Worm (Caenorhabditis elegans) whole organism, L1 larva: Measurements from ENCODE around the gene degt-1.
A peak's percentile ranks its signal among the peaks of the same experiment; 100 is the strongest.

Experiments
- C04F5.9 ChIP-seq: sonication (generic microtip); optimal IDR thresholded peaks from 2 replicates; lab custom pipeline; 2016; ENCODE audit warnings: missing genetic modification characterization, missing compliant biosample characterization
- C16A3.4 ChIP-seq: fragments of 150-350 bp; optimal IDR thresholded peaks from 2 replicates; lab custom pipeline; 2014; ENCODE audit warnings: missing biosample characterization, missing genetic modification characterization
- F16B12.6 ChIP-seq: fragments of 150-350 bp; optimal IDR thresholded peaks from 2 replicates; lab custom pipeline; 2014; ENCODE audit warnings: missing biosample characterization, missing genetic modification characterization
- Y116A8C.19 ChIP-seq: sonication (generic microtip); optimal IDR thresholded peaks from 2 replicates; lab custom pipeline; 2016; ENCODE audit warnings: missing compliant biosample characterization, missing genetic modification characterization, borderline replicate concordance
- aha-1 ChIP-seq: fragments of 150-350 bp; optimal IDR thresholded peaks from 2 replicates; lab custom pipeline; 2014; ENCODE audit warnings: missing biosample characterization, missing genetic modification characterization
- aly-2 ChIP-seq: fragments of 150-350 bp; optimal IDR thresholded peaks from 2 replicates; lab custom pipeline; 2014; ENCODE audit warnings: missing biosample characterization, missing genetic modification characterization
- ama-1 ChIP-seq: fragments of 150-350 bp; optimal IDR thresholded peaks from 2 replicates; lab custom pipeline; 2014
- blmp-1 ChIP-seq: fragments of 150-350 bp; optimal IDR thresholded peaks from 2 replicates; lab custom pipeline; 2014; ENCODE audit warnings: missing biosample characterization, missing genetic modification characterization
- ceh-88 ChIP-seq: fragments of 200-800 bp; sonication (Bioruptor generic); IDR thresholded peaks from 2 replicates; pipeline ENCODE4 v1.3.6; 2022; ENCODE audit warnings: missing genetic modification characterization, missing compliant biosample characterization
- dpl-1 ChIP-seq, 3 experiments: fragments of 150-350 bp in 2 of 3; sonication (generic microtip) in 1 of 3; optimal IDR thresholded peaks; 2 replicates each; lab custom pipeline; 2014 to 2017; ENCODE audit warnings: missing biosample characterization in 3 of 3, missing genetic modification characterization in 3 of 3, missing genetic modification reagents in 3 of 3
- efl-1 ChIP-seq, 4 experiments: fragments of 150-350 bp; optimal IDR thresholded peaks in 3 of 4; peaks in 1 of 4; 1 replicate in 1 of 4; 2 replicates in 3 of 4; lab custom pipeline; 2014; ENCODE audit warnings: missing biosample characterization in 2 of 4, missing genetic modification characterization in 2 of 4, missing genetic modification reagents in 2 of 4
- efl-3 ChIP-seq: fragments of 200-800 bp; sonication (Bioruptor generic); optimal IDR thresholded peaks from 2 replicates; lab custom pipeline; 2018; ENCODE audit warnings: mild to moderate bottlenecking, missing genetic modification characterization, missing compliant biosample characterization
- egl-13 ChIP-seq: sonication (generic microtip); optimal IDR thresholded peaks from 2 replicates; lab custom pipeline; 2016; ENCODE audit warnings: missing genotype, missing genetic modification reagents, missing genetic modification characterization, missing compliant biosample characterization
- elt-3 ChIP-seq, 6 experiments: fragments of 150-350 bp in 1 of 6; sonication (generic microtip); optimal IDR thresholded peaks; 2 replicates each; lab custom pipeline; 2017 to 2018; ENCODE audit warnings: missing biosample characterization in 6 of 6, missing genetic modification characterization in 6 of 6, inconsistent platforms in 1 of 6
- fkh-10 ChIP-seq: sonication (generic microtip); optimal IDR thresholded peaks from 2 replicates; lab custom pipeline; 2017; ENCODE audit warnings: missing biosample characterization, missing genetic modification reagents, missing genetic modification characterization
- fkh-4 ChIP-seq: sonication (generic microtip); optimal IDR thresholded peaks from 2 replicates; lab custom pipeline; 2016; ENCODE audit warnings: missing compliant biosample characterization, missing genetic modification characterization, borderline replicate concordance
- fkh-8 ChIP-seq: sonication (generic microtip); optimal IDR thresholded peaks from 2 replicates; lab custom pipeline; 2016; ENCODE audit warnings: mild to moderate bottlenecking, missing genetic modification characterization, missing compliant biosample characterization
- grh-1 ChIP-seq: fragments of 200-800 bp; sonication (Bioruptor generic); IDR thresholded peaks from 2 replicates; pipeline ENCODE4 v1.3.6; 2022; ENCODE audit warnings: missing genetic modification reagents, missing genetic modification characterization, missing compliant biosample characterization
- hpl-2 ChIP-seq: fragments of 150-350 bp; optimal IDR thresholded peaks from 2 replicates; lab custom pipeline; 2014; ENCODE audit warnings: missing biosample characterization, missing genetic modification reagents, missing genetic modification characterization
- lin-39 ChIP-seq: fragments of 150-350 bp; optimal IDR thresholded peaks from 2 replicates; lab custom pipeline; 2014; ENCODE audit warnings: missing biosample characterization, missing genetic modification reagents, missing genetic modification characterization
- lsy-2 ChIP-seq, 2 experiments: fragments of 150-350 bp; optimal IDR thresholded peaks; 2 replicates each; lab custom pipeline; 2014; ENCODE audit warnings: missing biosample characterization in 2 of 2, missing genetic modification characterization in 2 of 2
- nhr-19 ChIP-seq: fragments of 200-800 bp; sonication (Bioruptor generic); conservative IDR thresholded peaks from 2 replicates; pipeline ENCODE4 v1.3.6; 2022; ENCODE audit warnings: missing genetic modification characterization, missing compliant biosample characterization
- nhr-20 ChIP-seq: sonication (generic microtip); optimal IDR thresholded peaks from 2 replicates; lab custom pipeline; 2016; ENCODE audit warnings: mild to moderate bottlenecking, missing genetic modification characterization, missing compliant biosample characterization
- nhr-71 ChIP-seq: sonication (generic microtip); optimal IDR thresholded peaks from 2 replicates; lab custom pipeline; 2016; ENCODE audit warnings: mild to moderate bottlenecking, missing genetic modification characterization, moderate library complexity, missing compliant biosample characterization
- nhr-76 ChIP-seq: sonication (generic microtip); optimal IDR thresholded peaks from 2 replicates; lab custom pipeline; 2017; ENCODE audit warnings: missing biosample characterization, missing genetic modification characterization
- nhr-77 ChIP-seq: fragments of 150-350 bp; optimal IDR thresholded peaks from 2 replicates; lab custom pipeline; 2014; ENCODE audit warnings: missing biosample characterization, missing genetic modification characterization
- nhr-85 ChIP-seq: sonication (generic microtip); peaks from one replicate; lab custom pipeline; 2016; ENCODE audit warnings: missing genetic modification characterization, inconsistent platforms, missing compliant biosample characterization
- nhr-90 ChIP-seq: sonication (generic microtip); optimal IDR thresholded peaks from 2 replicates; lab custom pipeline; 2016; ENCODE audit warnings: mild to moderate bottlenecking, missing genetic modification characterization, missing compliant biosample characterization; ENCODE audit not compliant: poor library complexity
- pax-3 ChIP-seq: fragments of 200-800 bp; sonication (Bioruptor generic); optimal IDR thresholded peaks from 2 replicates; lab custom pipeline; 2018; ENCODE audit warnings: mild to moderate bottlenecking, missing genetic modification characterization, moderate library complexity, missing compliant biosample characterization
- pqm-1 ChIP-seq: sonication (generic microtip); optimal IDR thresholded peaks from 3 replicates; lab custom pipeline; 2017; ENCODE audit warnings: missing biosample characterization, missing genetic modification characterization
- rnt-1 ChIP-seq: sonication (generic microtip); optimal IDR thresholded peaks from 2 replicates; lab custom pipeline; 2016; ENCODE audit warnings: mild to moderate bottlenecking, missing genetic modification characterization, moderate library complexity, missing compliant biosample characterization
- snu-23 ChIP-seq: sonication (generic microtip); optimal IDR thresholded peaks from 2 replicates; lab custom pipeline; 2016; ENCODE audit warnings: missing genetic modification characterization, missing compliant biosample characterization
- sox-4 ChIP-seq: sonication (generic microtip); optimal IDR thresholded peaks from 2 replicates; lab custom pipeline; 2016; ENCODE audit warnings: missing genetic modification characterization, missing compliant biosample characterization
- sptf-1 ChIP-seq: fragments of 150-350 bp; optimal IDR thresholded peaks from 2 replicates; lab custom pipeline; 2014; ENCODE audit warnings: missing biosample characterization, missing genetic modification characterization
- tbx-2 ChIP-seq: sonication (generic microtip); optimal IDR thresholded peaks from 2 replicates; lab custom pipeline; 2016; ENCODE audit warnings: missing genetic modification characterization, missing compliant biosample characterization
- unc-130 ChIP-seq: fragments of 150-350 bp; optimal IDR thresholded peaks from 2 replicates; lab custom pipeline; 2017; ENCODE audit warnings: missing biosample characterization, missing genetic modification characterization, inconsistent platforms
- unc-62 ChIP-seq: fragments of 150-350 bp; optimal IDR thresholded peaks from 2 replicates; lab custom pipeline; 2014; ENCODE audit warnings: missing biosample characterization, missing genetic modification reagents, missing genetic modification characterization
- vab-15 ChIP-seq: sonication (generic microtip); optimal IDR thresholded peaks from 2 replicates; lab custom pipeline; 2017; ENCODE audit warnings: missing genotype, mild to moderate bottlenecking, missing genetic modification characterization, missing compliant biosample characterization
- xbp-1 ChIP-seq: sonication (generic microtip); optimal IDR thresholded peaks from 2 replicates; lab custom pipeline; 2016; ENCODE audit warnings: missing genetic modification characterization, missing compliant biosample characterization
- zag-1 ChIP-seq: fragments of 150-350 bp; optimal IDR thresholded peaks from 2 replicates; lab custom pipeline; 2014; ENCODE audit warnings: missing biosample characterization, missing genetic modification characterization

degt-1 gene

DNA sequence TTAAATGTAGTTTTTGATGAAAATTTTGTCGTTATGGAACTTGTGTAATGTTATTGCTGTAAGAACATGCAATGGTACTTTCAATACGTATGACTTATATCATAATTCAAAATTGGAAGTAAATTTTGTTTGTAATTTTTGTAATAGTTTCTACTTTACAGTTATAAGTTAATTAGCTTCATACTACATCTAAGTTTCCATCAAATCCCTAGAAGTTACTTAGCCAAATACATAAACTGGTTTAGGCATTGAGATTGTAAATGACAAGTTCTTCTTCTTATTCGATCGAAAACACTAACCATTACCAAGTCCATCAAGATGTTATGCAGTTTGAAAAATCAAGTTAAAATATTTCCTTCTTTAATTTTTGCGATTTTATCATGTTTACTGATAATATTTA is 9.6 kb downstream of the degt-1 start, which contains the start of gene F32G8.2:
TSS of gene F32G8.2 (plus strand) at position 301 of the 400 bp plus-strand sequence.
- TF ChIP-seq ama-1 (no peak), efl-3 (no peak), egl-13 (tag; lab: Kevin White, UChicago) (no peak), unc-130 (tag; lab: Kevin White, UChicago) (no peak), Y116A8C.19 (tag; lab: Kevin White, UChicago) (no peak), lin-39 (tag; lab: Kevin White, UChicago) (no peak), C04F5.9 (tag; lab: Kevin White, UChicago) (no peak), nhr-20 (no peak), ceh-88 (GFP tag; lab: Robert Waterston, UW) (no peak), fkh-10 (GFP tag; lab: Kevin White, UChicago) (no peak), sox-4 (tag; lab: Kevin White, UChicago) (no peak), zag-1 (tag; lab: Kevin White, UChicago) (no peak), dpl-1 (GFP tag; optimal IDR thresholded peaks at IDR 0.05; lab: Kevin White, UChicago) (no peak), aly-2 (tag; lab: Kevin White, UChicago) (no peak), nhr-76 (no peak), nhr-90 (no peak)

ce11 chrV:10555239-10555638 is 15.1 kb downstream of the degt-1 start, which contains the start of gene F32G8.3:
Gene F32G8.3 (minus strand): TSS chrV:10555339.
- no peak for TF ChIP-seq sox-4 (tag; lab: Kevin White, UChicago)
- TF ChIP-seq nhr-71, result no peak
- no peak for TF ChIP-seq tbx-2 (tag; lab: Kevin White, UChicago)
- TF ChIP-seq efl-1 (optimal IDR thresholded peaks at IDR 0.05; lab: Kevin White, UChicago), result no peak
- TF ChIP-seq efl-1 (GFP tag; optimal IDR thresholded peaks at IDR 0.05 in 1 of 2; lab: Kevin White, UChicago), result no peak
- no peak for TF ChIP-seq pax-3
- TF ChIP-seq sptf-1 (tag; lab: Kevin White, UChicago), result no peak
- TF ChIP-seq nhr-85 (tag; lab: Kevin White, UChicago), result no peak
- TF ChIP-seq grh-1 (GFP tag; lab: Robert Waterston, UW), result no peak
- TF ChIP-seq fkh-4 (tag; lab: Kevin White, UChicago), result no peak
- TF ChIP-seq blmp-1 (tag; lab: Kevin White, UChicago), result no peak
- TF ChIP-seq snu-23 (GFP tag; lab: Kevin White, UChicago), result no peak
- TF ChIP-seq unc-62 (GFP tag; lab: Kevin White, UChicago), result no peak
- no peak for TF ChIP-seq rnt-1
- TF ChIP-seq nhr-77 (tag; lab: Kevin White, UChicago), result no peak
- TF ChIP-seq pqm-1 (tag; lab: Kevin White, UChicago), result no peak

DNA sequence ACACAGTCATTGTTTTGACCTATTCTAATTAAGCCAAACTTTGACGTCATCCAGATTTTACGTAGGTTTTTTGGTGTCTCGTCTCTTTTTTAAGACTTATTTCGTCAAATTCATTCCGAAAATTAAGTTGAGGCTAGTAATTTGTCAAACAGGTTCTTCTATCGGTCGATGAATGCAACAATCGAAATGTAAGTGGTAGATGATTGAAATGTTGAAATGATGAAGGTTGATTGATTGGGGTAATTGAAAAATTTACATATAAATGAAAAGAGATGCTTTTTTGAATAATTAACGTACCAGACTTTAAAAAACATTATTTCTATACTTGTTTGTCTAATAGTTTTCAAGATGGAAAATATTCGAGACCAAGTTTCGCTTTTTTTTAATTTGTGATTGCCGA is 16.2 kb downstream of the degt-1 start:
- TF ChIP-seq F16B12.6 (tag; lab: Kevin White, UChicago) (no peak), nhr-19 (GFP tag; lab: Robert Waterston, UW) (no peak), grh-1 (GFP tag; lab: Robert Waterston, UW) (peak; percentile 42; the same call in 1 of the 2 replicates), nhr-85 (tag; lab: Kevin White, UChicago) (peak; percentile 72), aha-1 (tag; lab: Kevin White, UChicago) (no peak), lsy-2 (tag; optimal IDR thresholded peaks at IDR 0.05; lab: Kevin White, UChicago) (no peak)

DNA sequence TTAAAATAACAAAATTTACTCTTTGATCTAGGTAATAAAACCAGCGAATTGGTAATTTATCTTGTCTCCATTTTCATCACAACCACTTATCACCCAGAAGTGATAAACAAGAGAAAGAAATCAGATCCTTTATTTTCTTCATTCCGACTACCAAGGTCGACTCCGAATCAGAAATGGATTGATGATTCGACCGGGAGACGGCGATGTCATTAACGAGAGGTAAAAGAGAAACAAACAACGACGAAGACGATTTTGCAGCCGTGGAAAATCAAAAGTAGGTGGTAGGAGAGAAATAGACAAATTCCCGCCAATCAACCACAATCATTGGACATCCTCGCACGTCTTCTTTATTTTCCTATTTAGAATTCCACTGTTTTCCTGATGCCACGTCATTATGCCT is 17.0 kb downstream of the degt-1 start:
- TF ChIP-seq nhr-71, result peak; percentile 41
- TF ChIP-seq hpl-2 (GFP tag; lab: Kevin White, UChicago), result no peak
- 0 out of 2 replicates have a peak, but pooled peaks have one; percentile 19 for TF ChIP-seq grh-1 (GFP tag; lab: Robert Waterston, UW)
- TF ChIP-seq xbp-1 (tag; lab: Kevin White, UChicago), result no peak
- peak; percentile 90 for TF ChIP-seq blmp-1 (tag; lab: Kevin White, UChicago)
- peak in 1 of 3 experiments; percentile 14 for TF ChIP-seq dpl-1 (GFP tag; optimal IDR thresholded peaks at IDR 0.05; lab: Kevin White, UChicago)
- peak; percentile 57 for TF ChIP-seq unc-130 (tag; lab: Kevin White, UChicago)
- peak; percentile 71 for TF ChIP-seq vab-15 (tag; lab: Kevin White, UChicago)
- TF ChIP-seq nhr-19 (GFP tag; lab: Robert Waterston, UW), result peak; percentile 7; the same call in 1 of the 2 replicates
- TF ChIP-seq efl-1 (optimal IDR thresholded peaks at IDR 0.05; lab: Kevin White, UChicago), result no peak
- TF ChIP-seq efl-1 (GFP tag; optimal IDR thresholded peaks at IDR 0.05 in 1 of 2; lab: Kevin White, UChicago), result peak in 1 of 2 experiments; percentile 67
- TF ChIP-seq nhr-20, result peak; percentile 48
- no peak for TF ChIP-seq fkh-8 (tag; lab: Kevin White, UChicago)
- peak; percentile 9 for TF ChIP-seq C16A3.4 (tag; lab: Kevin White, UChicago)
- peak; percentile 87 for TF ChIP-seq nhr-85 (tag; lab: Kevin White, UChicago)
- peak in 5 of 6 experiments; percentile 45 to 80 (median 69) for TF ChIP-seq elt-3 (tag; optimal IDR thresholded peaks at IDR 0.05; lab: Kevin White, UChicago)
